Worm (Caenorhabditis elegans) whole organism, L2 larva: ENCODE data around the gene Y39A1A.21.

Experiments used
- C34F6.9 ChIP-seq: fragments of 150-350 bp; optimal IDR thresholded peaks from 2 replicates; lab custom pipeline; 2014; ENCODE audit warnings: missing biosample characterization, missing genetic modification characterization
- F13H6.1 ChIP-seq: sonication (generic microtip); optimal IDR thresholded peaks from 2 replicates; lab custom pipeline; 2016; ENCODE audit warnings: missing genetic modification characterization, missing compliant biosample characterization
- R02D3.7 ChIP-seq: fragments of 150-350 bp; optimal IDR thresholded peaks from 2 replicates; lab custom pipeline; 2014; ENCODE audit warnings: missing biosample characterization, missing genetic modification characterization
- Y55F3AM.14 ChIP-seq: fragments of 200-800 bp; sonication (Bioruptor generic); optimal IDR thresholded peaks from 2 replicates; lab custom pipeline; 2018; ENCODE audit warnings: mild to moderate bottlenecking, missing genetic modification characterization, missing compliant biosample characterization
- ZK546.5 ChIP-seq: sonication (generic microtip); optimal IDR thresholded peaks from 2 replicates; lab custom pipeline; 2017; ENCODE audit warnings: missing biosample characterization, missing genetic modification characterization
- alr-1 ChIP-seq: fragments of 150-350 bp; optimal IDR thresholded peaks from 2 replicates; lab custom pipeline; 2014; ENCODE audit warnings: missing biosample characterization, missing genetic modification characterization
- aly-2 ChIP-seq: fragments of 150-350 bp; optimal IDR thresholded peaks from 2 replicates; lab custom pipeline; 2014; ENCODE audit warnings: missing biosample characterization, missing genetic modification characterization
- ama-1 ChIP-seq: fragments of 150-350 bp; optimal IDR thresholded peaks from 2 replicates; lab custom pipeline; 2018; ENCODE audit warnings: inconsistent platforms
- blmp-1 ChIP-seq: sonication (generic microtip); optimal IDR thresholded peaks from 2 replicates; lab custom pipeline; 2017; ENCODE audit warnings: missing genetic modification characterization, mild to moderate bottlenecking, missing compliant biosample characterization, antibody characterized with exemption, moderate library complexity; ENCODE audit not compliant: insufficient read depth
- ceh-16 ChIP-seq: fragments of 150-350 bp; optimal IDR thresholded peaks from 2 replicates; lab custom pipeline; 2014; ENCODE audit warnings: missing biosample characterization, missing genetic modification characterization
- crh-2 ChIP-seq: sonication (generic microtip); optimal IDR thresholded peaks from 2 replicates; lab custom pipeline; 2017; ENCODE audit warnings: missing biosample characterization, missing genetic modification characterization
- dmd-4 ChIP-seq: sonication (generic microtip); optimal IDR thresholded peaks from 2 replicates; lab custom pipeline; 2017; ENCODE audit warnings: missing biosample characterization, missing genetic modification characterization
- egl-27 ChIP-seq: sonication (generic microtip); optimal IDR thresholded peaks from 3 replicates; lab custom pipeline; 2017; ENCODE audit warnings: missing biosample characterization, missing genetic modification reagents, missing genetic modification characterization
- elt-3 ChIP-seq: sonication (generic microtip); optimal IDR thresholded peaks from 2 replicates; lab custom pipeline; 2017; ENCODE audit warnings: missing biosample characterization, missing genetic modification characterization
- gmeb-1 ChIP-seq: fragments of 150-350 bp; optimal IDR thresholded peaks from 2 replicates; lab custom pipeline; 2014; ENCODE audit warnings: missing biosample characterization, missing genetic modification characterization
- lin-13 ChIP-seq: fragments of 150-350 bp; optimal IDR thresholded peaks from 2 replicates; lab custom pipeline; 2014; ENCODE audit warnings: missing biosample characterization, missing genetic modification reagents, missing genetic modification characterization
- lin-39 ChIP-seq: fragments of 150-350 bp; optimal IDR thresholded peaks from 2 replicates; lab custom pipeline; 2014; ENCODE audit warnings: missing biosample characterization, missing genetic modification reagents, missing genetic modification characterization
- mdl-1 ChIP-seq, 2 experiments: fragments of 150-350 bp in 1 of 2; sonication (generic microtip) in 1 of 2; optimal IDR thresholded peaks; 2 replicates each; lab custom pipeline; 2017; ENCODE audit warnings: missing biosample characterization in 2 of 2, missing genetic modification characterization in 2 of 2
- nhr-10 ChIP-seq: sonication (generic microtip); optimal IDR thresholded peaks from 2 replicates; lab custom pipeline; 2017; ENCODE audit warnings: missing biosample characterization, missing genetic modification characterization
- nhr-21 ChIP-seq: fragments of 150-350 bp; optimal IDR thresholded peaks from 2 replicates; lab custom pipeline; 2014; ENCODE audit warnings: missing biosample characterization, missing genetic modification characterization
- nhr-237 ChIP-seq: fragments of 150-350 bp; optimal IDR thresholded peaks from 2 replicates; lab custom pipeline; 2014; ENCODE audit warnings: missing biosample characterization, missing genetic modification characterization
- nhr-77 ChIP-seq: fragments of 150-350 bp; optimal IDR thresholded peaks from 2 replicates; lab custom pipeline; 2014; ENCODE audit warnings: missing biosample characterization, missing genetic modification characterization
- skn-1 ChIP-seq: sonication (generic microtip); optimal IDR thresholded peaks from 2 replicates; lab custom pipeline; 2017; ENCODE audit warnings: missing biosample characterization, missing genetic modification characterization
- sma-3 ChIP-seq: sonication (generic microtip); optimal IDR thresholded peaks from 2 replicates; lab custom pipeline; 2016; ENCODE audit warnings: missing genetic modification reagents, missing genetic modification characterization, missing compliant biosample characterization
- sma-9 ChIP-seq, 2 experiments: fragments of 150-350 bp in 1 of 2; sonication (generic microtip) in 1 of 2; optimal IDR thresholded peaks; 2 replicates each; lab custom pipeline; 2014 to 2016; ENCODE audit warnings: missing genetic modification characterization in 2 of 2, mild to moderate bottlenecking in 1 of 2, missing biosample characterization in 1 of 2, missing compliant biosample characterization in 1 of 2, missing genetic modification reagents in 1 of 2, moderate library complexity in 1 of 2
- snpc-4 ChIP-seq: fragments of 150-350 bp; optimal IDR thresholded peaks from 2 replicates; lab custom pipeline; 2014; ENCODE audit warnings: missing biosample characterization, missing genetic modification characterization
- unc-39 ChIP-seq: fragments of 150-350 bp; optimal IDR thresholded peaks from 2 replicates; lab custom pipeline; 2014; ENCODE audit warnings: missing biosample characterization, missing genetic modification characterization
- unc-62 ChIP-seq: fragments of 150-350 bp; optimal IDR thresholded peaks from 2 replicates; lab custom pipeline; 2014; ENCODE audit warnings: missing biosample characterization, missing genetic modification reagents, missing genetic modification characterization
- zag-1 ChIP-seq: fragments of 150-350 bp; optimal IDR thresholded peaks from 2 replicates; lab custom pipeline; 2014; ENCODE audit warnings: missing biosample characterization, missing genetic modification characterization
- ztf-1 ChIP-seq: fragments of 200-800 bp; sonication (Bioruptor generic); conservative IDR thresholded peaks from 2 replicates; pipeline ENCODE4 v1.3.6; 2022; ENCODE audit warnings: missing genetic modification characterization, missing compliant biosample characterization
- ztf-11 ChIP-seq: sonication (generic microtip); optimal IDR thresholded peaks from 2 replicates; lab custom pipeline; 2017; ENCODE audit warnings: missing biosample characterization, missing genetic modification characterization
- ztf-4 ChIP-seq: fragments of 150-350 bp; optimal IDR thresholded peaks from 2 replicates; lab custom pipeline; 2014; ENCODE audit warnings: missing biosample characterization, missing genetic modification characterization

Y39A1A.21 gene

ce11 chrIII:10702805-10703204 lies 4.0 kb downstream of the Y39A1A.21 start:
- TF ChIP-seq ztf-11 (tag; lab: Kevin White, UChicago) (no peak), alr-1 (no peak), elt-3 (tag; lab: Kevin White, UChicago) (no peak), lin-39 (tag; lab: Kevin White, UChicago) (no peak), mdl-1 (tag; optimal IDR thresholded peaks at IDR 0.05; lab: Kevin White, UChicago) (no peak), ama-1 (lab: Kevin White, UChicago) (no peak), unc-62 (GFP tag; lab: Kevin White, UChicago) (no peak), zag-1 (tag; lab: Kevin White, UChicago) (no peak), sma-3 (GFP tag; lab: Kevin White, UChicago) (no peak), unc-39 (tag; lab: Kevin White, UChicago) (no peak), Y55F3AM.14 (GFP tag; lab: Kevin White, UChicago) (no peak), lin-13 (GFP tag; lab: Kevin White, UChicago) (no peak), sma-9 (GFP tag; optimal IDR thresholded peaks at IDR 0.05; lab: Kevin White, UChicago) (no peak), sma-9 (tag; optimal IDR thresholded peaks at IDR 0.05; lab: Kevin White, UChicago) (no peak), ceh-16 (tag; lab: Kevin White, UChicago) (no peak), ZK546.5 (tag; lab: Kevin White, UChicago) (no peak), ztf-4 (tag; lab: Kevin White, UChicago) (no peak), blmp-1 (tag; lab: Kevin White, UChicago) (no peak), crh-2 (tag; lab: Kevin White, UChicago) (no peak), nhr-21 (tag; lab: Kevin White, UChicago) (no peak)
- TF ChIP-seq, all 48 proteins: peak for 0

- no peak for TF ChIP-seq Y55F3AM.14 (GFP tag; lab: Kevin White, UChicago)
- TF ChIP-seq ZK546.5 (tag; lab: Kevin White, UChicago) = no peak
- no peak for TF ChIP-seq nhr-10
- TF ChIP-seq unc-62 (GFP tag; lab: Kevin White, UChicago) = no peak
- no peak for TF ChIP-seq nhr-77 (tag; lab: Kevin White, UChicago)
- TF ChIP-seq C34F6.9 (tag; lab: Kevin White, UChicago) = no peak
- no peak for TF ChIP-seq unc-39 (tag; lab: Kevin White, UChicago)
- TF ChIP-seq lin-13 (GFP tag; lab: Kevin White, UChicago) = no peak
- TF ChIP-seq F13H6.1 (tag; lab: Kevin White, UChicago) = no peak
- TF ChIP-seq nhr-237 (tag; lab: Kevin White, UChicago) = no peak
- TF ChIP-seq aly-2 (tag; lab: Kevin White, UChicago) = no peak
- TF ChIP-seq ama-1 (lab: Kevin White, UChicago) = no peak
- no peak for TF ChIP-seq sma-9 (GFP tag; optimal IDR thresholded peaks at IDR 0.05; lab: Kevin White, UChicago)
- TF ChIP-seq sma-9 (tag; optimal IDR thresholded peaks at IDR 0.05; lab: Kevin White, UChicago) = no peak
Measured at ce11 chrIII:10700460-10700859, 6.4 kb downstream of the Y39A1A.21 start, which contains the start of gene Y39A1A.20. Gene Y39A1A.20, minus strand, starts transcription at chrIII:10700560.

- TF ChIP-seq crh-2 (tag; lab: Kevin White, UChicago) (no peak), ZK546.5 (tag; lab: Kevin White, UChicago) (no peak), sma-9 (GFP tag; optimal IDR thresholded peaks at IDR 0.05; lab: Kevin White, UChicago) (no peak), sma-9 (tag; optimal IDR thresholded peaks at IDR 0.05; lab: Kevin White, UChicago) (no peak), R02D3.7 (no peak), ceh-16 (tag; lab: Kevin White, UChicago) (no peak), Y55F3AM.14 (GFP tag; lab: Kevin White, UChicago) (no peak), nhr-21 (tag; lab: Kevin White, UChicago) (no peak), gmeb-1 (no peak), skn-1 (tag; lab: Kevin White, UChicago) (no peak), snpc-4 (tag; lab: Kevin White, UChicago) (no peak), lin-13 (GFP tag; lab: Kevin White, UChicago) (no peak), ztf-4 (tag; lab: Kevin White, UChicago) (no peak), aly-2 (tag; lab: Kevin White, UChicago) (no peak), F13H6.1 (tag; lab: Kevin White, UChicago) (no peak), dmd-4 (no peak), egl-27 (tag; lab: Kevin White, UChicago) (no peak), ama-1 (lab: Kevin White, UChicago) (no peak)
Measured at ce11 chrIII:10694294-10694693, 12.5 kb downstream of the Y39A1A.21 start, which contains the start of the genes Y39A1A.18 and fmo-3. Gene Y39A1A.18, minus strand, starts transcription at chrIII:10694485. Gene fmo-3, plus strand, starts transcription at chrIII:10694681.

- TF ChIP-seq ztf-1 (GFP tag; lab: Robert Waterston, UW) (no peak), ztf-11 (tag; lab: Kevin White, UChicago) (no peak)
Measured at ce11 chrIII:10691019-10691418, 15.8 kb downstream of the Y39A1A.21 start, which contains the start of gene Y39A1A.17. Gene Y39A1A.17, minus strand, starts transcription at chrIII:10691119.
